Fruit fly (Drosophila melanogaster) whole organism, prepupa: ENCODE results near the gene Etl1.

Experiments
- CG10631 ChIP-seq: fragments of 200-800 bp; sonication (Bioruptor generic); optimal IDR thresholded peaks from 2 replicates; lab custom pipeline; 2016; ENCODE audit warnings: missing biosample characterization, missing genetic modification characterization
- CG10669 ChIP-seq: fragments of 200-800 bp; sonication (Bioruptor generic); optimal IDR thresholded peaks from 3 replicates; lab custom pipeline; 2018; ENCODE audit warnings: missing biosample characterization, mild to moderate bottlenecking, missing genetic modification characterization, moderate library complexity
- CG11294 ChIP-seq: fragments of 200-800 bp; sonication (Bioruptor generic); IDR thresholded peaks from 2 replicates; pipeline ENCODE4 v1.3.6; 2022; ENCODE audit warnings: missing biosample characterization, missing genetic modification characterization
- CG11762 ChIP-seq: fragments of 200-800 bp; sonication (Bioruptor generic); optimal IDR thresholded peaks from 3 replicates; lab custom pipeline; 2016; ENCODE audit warnings: missing biosample characterization, missing genetic modification characterization; ENCODE audit not compliant: insufficient read depth
- CG15336 ChIP-seq: fragments of 200-800 bp; sonication (Bioruptor generic); IDR thresholded peaks from 2 replicates; pipeline ENCODE4 v1.3.6; 2022; ENCODE audit warnings: missing biosample characterization, missing genetic modification characterization
- CG1621 ChIP-seq: fragments of 200-800 bp; sonication (Bioruptor generic); optimal IDR thresholded peaks from 3 replicates; lab custom pipeline; 2018; ENCODE audit warnings: missing biosample characterization, mild to moderate bottlenecking, missing genetic modification characterization
- CG16779 ChIP-seq: fragments of 200-800 bp; sonication (Bioruptor generic); optimal IDR thresholded peaks from 3 replicates; lab custom pipeline; 2017; ENCODE audit warnings: missing biosample characterization, mild to moderate bottlenecking, missing genetic modification characterization
- CG3032 ChIP-seq: fragments of 200-800 bp; optimal IDR thresholded peaks from 2 replicates; lab custom pipeline; 2019; ENCODE audit warnings: missing biosample characterization, mild to moderate bottlenecking, missing genetic modification characterization, moderate library complexity
- CG32006 ChIP-seq: fragments of 200-800 bp; sonication (Bioruptor generic); optimal IDR thresholded peaks from 3 replicates; lab custom pipeline; 2017; ENCODE audit warnings: missing biosample characterization, mild to moderate bottlenecking, missing genetic modification characterization
- CG34406 ChIP-seq: fragments of 200-800 bp; sonication (Bioruptor generic); optimal IDR thresholded peaks from 3 replicates; lab custom pipeline; 2016; ENCODE audit warnings: missing biosample characterization, missing genetic modification characterization
- CG6163 ChIP-seq: fragments of 200-800 bp; sonication (Bioruptor generic); IDR thresholded peaks from 3 replicates; pipeline ENCODE4 v1.3.6; 2022; ENCODE audit warnings: missing biosample characterization, missing genetic modification characterization
- CG6276 ChIP-seq: fragments of 200-800 bp; sonication (Bioruptor generic); optimal IDR thresholded peaks from 2 replicates; lab custom pipeline; 2017; ENCODE audit warnings: missing biosample characterization, mild to moderate bottlenecking, missing genetic modification characterization
- CG6792 ChIP-seq: fragments of 200-800 bp; sonication (Bioruptor generic); optimal IDR thresholded peaks from 3 replicates; lab custom pipeline; 2016; ENCODE audit warnings: missing biosample characterization, missing genetic modification characterization
- CG6808 ChIP-seq: fragments of 200-800 bp; sonication (Bioruptor generic); optimal IDR thresholded peaks from 3 replicates; lab custom pipeline; 2017; ENCODE audit warnings: missing biosample characterization, missing genetic modification characterization, mild to moderate bottlenecking, moderate library complexity, missing genetic modification reagents
- CG6854 ChIP-seq: fragments of 200-800 bp; sonication (Bioruptor generic); optimal IDR thresholded peaks from 2 replicates; lab custom pipeline; 2017; ENCODE audit warnings: missing biosample characterization, mild to moderate bottlenecking, missing genetic modification characterization
- CG7368 ChIP-seq: fragments of 200-800 bp; sonication (Bioruptor generic); optimal IDR thresholded peaks from 3 replicates; lab custom pipeline; 2016; ENCODE audit warnings: missing biosample characterization, missing genetic modification characterization
- CG8319 ChIP-seq: fragments of 200-800 bp; sonication (Bioruptor generic); optimal IDR thresholded peaks from 3 replicates; lab custom pipeline; 2016; ENCODE audit warnings: missing biosample characterization, missing genetic modification characterization
- CG9139 ChIP-seq: fragments of 200-800 bp; sonication (Bioruptor generic); optimal IDR thresholded peaks from 3 replicates; lab custom pipeline; 2017; ENCODE audit warnings: missing biosample characterization, mild to moderate bottlenecking, missing genetic modification characterization
- Eip75B ChIP-seq: fragments of 200-800 bp; sonication (Bioruptor generic); optimal IDR thresholded peaks from 3 replicates; lab custom pipeline; 2016; ENCODE audit warnings: missing biosample characterization, missing genetic modification characterization
- Eip78C ChIP-seq: fragments of 200-800 bp; sonication (Bioruptor generic); peaks from one replicate; lab custom pipeline; 2016; ENCODE audit warnings: missing biosample characterization, missing genetic modification characterization
- Eip93F ChIP-seq: fragments of 200-800 bp; sonication (Bioruptor generic); optimal IDR thresholded peaks from 2 replicates; lab custom pipeline; 2016; ENCODE audit warnings: missing biosample characterization, mild to moderate bottlenecking, missing genetic modification characterization
- Ets21C ChIP-seq: fragments of 200-800 bp; sonication (Bioruptor generic); optimal IDR thresholded peaks from 3 replicates; lab custom pipeline; 2016; ENCODE audit warnings: missing biosample characterization, missing genetic modification characterization
- Ets96B ChIP-seq: fragments of 200-800 bp; optimal IDR thresholded peaks from 2 replicates; lab custom pipeline; 2019; ENCODE audit warnings: missing biosample characterization, mild to moderate bottlenecking, missing genetic modification characterization, moderate library complexity
- Met ChIP-seq: fragments of 200-800 bp; sonication (Bioruptor generic); optimal IDR thresholded peaks from 3 replicates; lab custom pipeline; 2016; ENCODE audit warnings: missing biosample characterization, missing genetic modification characterization
- Smox ChIP-seq: fragments of 200-800 bp; sonication (Bioruptor generic); optimal IDR thresholded peaks from 3 replicates; lab custom pipeline; 2016; ENCODE audit warnings: missing biosample characterization, missing genetic modification characterization
- Sox102F ChIP-seq: fragments of 200-800 bp; sonication (Bioruptor generic); optimal IDR thresholded peaks from 2 replicates; lab custom pipeline; 2016; ENCODE audit warnings: missing biosample characterization, mild to moderate bottlenecking, missing genetic modification characterization
- Sox14 ChIP-seq: fragments of 200-800 bp; sonication (Bioruptor generic); optimal IDR thresholded peaks from 3 replicates; lab custom pipeline; 2016; ENCODE audit warnings: missing biosample characterization, missing genetic modification characterization
- Sox15 ChIP-seq: fragments of 200-800 bp; sonication (Bioruptor generic); optimal IDR thresholded peaks from 3 replicates; lab custom pipeline; 2016; ENCODE audit warnings: missing biosample characterization, missing genetic modification characterization
- achi ChIP-seq: fragments of 200-800 bp; sonication (Bioruptor generic); optimal IDR thresholded peaks from 3 replicates; lab custom pipeline; 2016; ENCODE audit warnings: missing biosample characterization, missing genetic modification characterization
- acj6 ChIP-seq: fragments of 200-800 bp; sonication (Bioruptor generic); optimal IDR thresholded peaks from 3 replicates; lab custom pipeline; 2016; ENCODE audit warnings: missing biosample characterization, missing genetic modification characterization
- dac ChIP-seq: fragments of 200-800 bp; sonication (Bioruptor generic); optimal IDR thresholded peaks from 2 replicates; lab custom pipeline; 2017; ENCODE audit warnings: missing biosample characterization, mild to moderate bottlenecking, missing genetic modification characterization
- dsx ChIP-seq: fragments of 200-800 bp; optimal IDR thresholded peaks from 3 replicates; lab custom pipeline; 2019; ENCODE audit warnings: missing biosample characterization, mild to moderate bottlenecking, missing genetic modification characterization, moderate library complexity; ENCODE audit not compliant: poor library complexity, severe bottlenecking
- esn ChIP-seq: fragments of 200-800 bp; sonication (Bioruptor generic); optimal IDR thresholded peaks from 2 replicates; lab custom pipeline; 2016; ENCODE audit warnings: missing biosample characterization, mild to moderate bottlenecking, missing genetic modification characterization, moderate library complexity
- fd85E ChIP-seq: fragments of 200-800 bp; sonication (Bioruptor generic); optimal IDR thresholded peaks from 3 replicates; lab custom pipeline; 2016; ENCODE audit warnings: missing biosample characterization, missing genetic modification characterization
- fkh ChIP-seq: fragments of 200-800 bp; sonication (Bioruptor generic); optimal IDR thresholded peaks from 3 replicates; lab custom pipeline; 2017; ENCODE audit warnings: missing biosample characterization, mild to moderate bottlenecking, missing genetic modification characterization, moderate library complexity
- pdm3 ChIP-seq: fragments of 200-800 bp; sonication (Bioruptor generic); optimal IDR thresholded peaks from 3 replicates; lab custom pipeline; 2016; ENCODE audit warnings: missing biosample characterization, missing genetic modification characterization
- spab ChIP-seq: fragments of 200-800 bp; sonication (Bioruptor generic); optimal IDR thresholded peaks from 2 replicates; lab custom pipeline; 2017; ENCODE audit warnings: missing biosample characterization, mild to moderate bottlenecking, missing genetic modification characterization, missing genetic modification reagents
- svp ChIP-seq: fragments of 200-800 bp; sonication (Bioruptor generic); peaks from one replicate; lab custom pipeline; 2016; ENCODE audit warnings: missing biosample characterization, missing genetic modification characterization
- topi ChIP-seq: fragments of 200-800 bp; sonication (Bioruptor generic); optimal IDR thresholded peaks from 3 replicates; lab custom pipeline; 2016; ENCODE audit warnings: missing biosample characterization, missing genetic modification characterization
- vri ChIP-seq: fragments of 200-800 bp; sonication (Bioruptor generic); optimal IDR thresholded peaks from 3 replicates; lab custom pipeline; 2016; ENCODE audit warnings: missing biosample characterization, mild to moderate bottlenecking, missing genetic modification characterization

The Etl1 gene

dm6 chr2L:9945086-9945485, 32.7 kb upstream of the Etl1 start (continued):
- no peak for TF ChIP-seq vri (GFP tag; lab: Kevin White, UChicago)
- TF ChIP-seq CG6163 (GFP tag; lab: Robert Waterston, UW), result no peak
- TF ChIP-seq CG1621 (tag; lab: Kevin White, UChicago), result peak; percentile 10
- TF ChIP-seq Ets21C (GFP tag; lab: Kevin White, UChicago), result no peak
- TF ChIP-seq CG7368 (GFP tag; lab: Kevin White, UChicago), result no peak
- no peak for TF ChIP-seq CG11294 (GFP tag; lab: Robert Waterston, UW)
- TF ChIP-seq Sox14, result no peak
- no peak for TF ChIP-seq CG3032 (tag; lab: Kevin White, UChicago)
- peak; percentile 2 for TF ChIP-seq esn (GFP tag; lab: Kevin White, UChicago)
- TF ChIP-seq CG6808 (GFP tag; lab: Kevin White, UChicago), result peak; percentile 42
- peak; percentile 3 for TF ChIP-seq dsx (GFP tag; lab: Kevin White, UChicago)
- TF ChIP-seq CG10669, result peak; percentile 22
- no peak for TF ChIP-seq pdm3 (GFP tag; lab: Kevin White, UChicago)
- TF ChIP-seq CG6792 (GFP tag; lab: Kevin White, UChicago), result no peak
- TF ChIP-seq dac (GFP tag; lab: Kevin White, UChicago), result no peak
- no peak for TF ChIP-seq Eip75B (GFP tag; lab: Kevin White, UChicago)
- TF ChIP-seq Met (GFP tag; lab: Kevin White, UChicago), result no peak
- TF ChIP-seq CG11762 (GFP tag; lab: Kevin White, UChicago), result no peak
- TF ChIP-seq CG15336 (GFP tag; lab: Robert Waterston, UW), result no peak
- TF ChIP-seq CG16779 (tag; lab: Kevin White, UChicago), result peak; percentile 14
- TF ChIP-seq svp (GFP tag; lab: Kevin White, UChicago), result peak; percentile 96
- TF ChIP-seq Sox102F (GFP tag; lab: Kevin White, UChicago), result no peak
- TF ChIP-seq achi (GFP tag; lab: Kevin White, UChicago), result no peak
- peak; percentile 33 for TF ChIP-seq CG6854 (GFP tag; lab: Kevin White, UChicago)
- TF ChIP-seq Sox15, result no peak
- TF ChIP-seq spab (GFP tag; lab: Kevin White, UChicago), result no peak
- no peak for TF ChIP-seq CG34406 (GFP tag; lab: Kevin White, UChicago)
- TF ChIP-seq fd85E (GFP tag; lab: Kevin White, UChicago), result no peak
- TF ChIP-seq CG32006, result no peak
- TF ChIP-seq Ets96B (tag; lab: Kevin White, UChicago), result no peak
- TF ChIP-seq acj6, result no peak
- TF ChIP-seq Smox (GFP tag; lab: Kevin White, UChicago), result no peak
- peak; percentile 49 for TF ChIP-seq CG9139
- TF ChIP-seq Eip93F, result no peak

dm6 chr2L:9943521-9943920, 31.1 kb upstream of the Etl1 start:
- TF ChIP-seq CG8319 (no peak), CG10669 (no peak), CG9139 (no peak), CG10631 (GFP tag; lab: Kevin White, UChicago) (no peak), CG6276 (GFP tag; lab: Kevin White, UChicago) (no peak), Eip78C (GFP tag; lab: Kevin White, UChicago) (peak; percentile 55), spab (GFP tag; lab: Kevin White, UChicago) (no peak), topi (GFP tag; lab: Kevin White, UChicago) (no peak), CG32006 (no peak), Sox15 (no peak), fkh (GFP tag; lab: Kevin White, UChicago) (no peak), svp (GFP tag; lab: Kevin White, UChicago) (no peak), vri (GFP tag; lab: Kevin White, UChicago) (peak; percentile 74)
